Fruit fly (Drosophila melanogaster) whole organism, embryonic: ENCODE measurements around the gene CG15814.

Source experiments
- B-H1 ChIP-seq: fragments of 200-800 bp; sonication (Bioruptor generic); IDR thresholded peaks from 3 replicates; pipeline ENCODE4 v1.3.6; 2022; ENCODE audit warnings: missing biosample characterization, missing genetic modification characterization
- CG10431 ChIP-seq: fragments of 200-800 bp; sonication (Bioruptor generic); optimal IDR thresholded peaks from 3 replicates; lab custom pipeline; 2018; ENCODE audit warnings: missing biosample characterization, mild to moderate bottlenecking, missing genetic modification characterization
- CG10565 ChIP-seq: fragments of 200-800 bp; sonication (Bioruptor generic); optimal IDR thresholded peaks from 3 replicates; lab custom pipeline; 2016; ENCODE audit warnings: missing biosample characterization, mild to moderate bottlenecking, missing genetic modification characterization
- CG10654 ChIP-seq: fragments of 200-800 bp; sonication (Bioruptor generic); optimal IDR thresholded peaks from 2 replicates; lab custom pipeline; 2016; ENCODE audit warnings: missing biosample characterization, missing genetic modification characterization
- CG12071 ChIP-seq: fragments of 200-800 bp; sonication (Bioruptor generic); optimal IDR thresholded peaks from 3 replicates; lab custom pipeline; 2018; ENCODE audit warnings: missing biosample characterization, mild to moderate bottlenecking, missing genetic modification characterization
- CG13287 ChIP-seq: fragments of 200-800 bp; sonication (Bioruptor generic); IDR thresholded peaks from 2 replicates; pipeline ENCODE4 v1.3.6; 2022; ENCODE audit warnings: missing biosample characterization, missing genetic modification characterization; ENCODE audit not compliant: partially characterized antibody
- CG15269 ChIP-seq: fragments of 200-800 bp; sonication (Bioruptor generic); optimal IDR thresholded peaks from 2 replicates; lab custom pipeline; 2018; ENCODE audit warnings: missing biosample characterization, mild to moderate bottlenecking, missing genetic modification characterization, moderate library complexity
- CG17361 ChIP-seq: fragments of 200-800 bp; sonication (Bioruptor generic); IDR thresholded peaks from 3 replicates; pipeline ENCODE4 v1.3.6; 2022; ENCODE audit warnings: missing biosample characterization, missing genetic modification characterization
- CG2202 ChIP-seq: fragments of 200-800 bp; sonication (Bioruptor generic); optimal IDR thresholded peaks from 2 replicates; lab custom pipeline; 2018; ENCODE audit warnings: missing biosample characterization, mild to moderate bottlenecking, missing genetic modification characterization
- CG31224 ChIP-seq: fragments of 200-800 bp; sonication (Bioruptor generic); IDR thresholded peaks from 2 replicates; pipeline ENCODE4 v1.3.6; 2022; ENCODE audit warnings: missing biosample characterization, missing genetic modification characterization
- CG3281 ChIP-seq: fragments of 200-800 bp; sonication (Bioruptor generic); optimal IDR thresholded peaks from 3 replicates; lab custom pipeline; 2017; ENCODE audit warnings: missing biosample characterization, mild to moderate bottlenecking, missing genetic modification characterization
- CG3995 ChIP-seq: fragments of 200-800 bp; sonication (Bioruptor generic); optimal IDR thresholded peaks from 3 replicates; lab custom pipeline; 2016; ENCODE audit warnings: missing biosample characterization, missing genetic modification characterization
- CG4282 ChIP-seq: fragments of 200-800 bp; sonication (Bioruptor generic); optimal IDR thresholded peaks from 2 replicates; lab custom pipeline; 2016; ENCODE audit warnings: missing biosample characterization, missing genetic modification characterization
- CG4404 ChIP-seq: fragments of 200-800 bp; sonication (Bioruptor generic); IDR thresholded peaks from 2 replicates; pipeline ENCODE4 v1.3.6; 2022; ENCODE audit warnings: missing biosample characterization, missing genetic modification characterization
- CG6654 ChIP-seq: fragments of 200-800 bp; sonication (Bioruptor generic); optimal IDR thresholded peaks from 2 replicates; lab custom pipeline; 2017; ENCODE audit warnings: missing biosample characterization, mild to moderate bottlenecking, missing genetic modification characterization
- CG7786 ChIP-seq: fragments of 200-800 bp; sonication (Bioruptor generic); optimal IDR thresholded peaks from 2 replicates; lab custom pipeline; 2016; ENCODE audit warnings: missing biosample characterization, missing genetic modification characterization
- CG7839 ChIP-seq: fragments of 200-800 bp; sonication (Bioruptor generic); optimal IDR thresholded peaks from 3 replicates; lab custom pipeline; 2018; ENCODE audit warnings: missing biosample characterization, mild to moderate bottlenecking, missing genetic modification characterization, moderate library complexity
- CG8089 ChIP-seq: fragments of 200-800 bp; sonication (Bioruptor generic); optimal IDR thresholded peaks from 3 replicates; lab custom pipeline; 2016; ENCODE audit warnings: missing biosample characterization, missing genetic modification characterization
- CG8281 ChIP-seq: fragments of 200-800 bp; sonication (Bioruptor generic); optimal IDR thresholded peaks from 2 replicates; lab custom pipeline; 2018; ENCODE audit warnings: missing biosample characterization, mild to moderate bottlenecking, missing genetic modification characterization, moderate library complexity
- CG9727 ChIP-seq: fragments of 200-800 bp; sonication (Bioruptor generic); optimal IDR thresholded peaks from 3 replicates; lab custom pipeline; 2017; ENCODE audit warnings: missing biosample characterization, mild to moderate bottlenecking, missing genetic modification characterization
- CG9932 ChIP-seq: fragments of 200-800 bp; sonication (Bioruptor generic); IDR thresholded peaks from 2 replicates; pipeline ENCODE4 v1.3.6; 2022; ENCODE audit warnings: missing biosample characterization, missing genetic modification characterization
- D19B ChIP-seq: fragments of 200-800 bp; sonication (Bioruptor generic); optimal IDR thresholded peaks from 2 replicates; lab custom pipeline; 2017; ENCODE audit warnings: missing biosample characterization, mild to moderate bottlenecking, missing genetic modification characterization
- ERR ChIP-seq: fragments of 200-800 bp; sonication (Bioruptor generic); optimal IDR thresholded peaks from 2 replicates; lab custom pipeline; 2016; ENCODE audit warnings: missing biosample characterization, missing genetic modification characterization
- Gug ChIP-seq: fragments of 200-800 bp; sonication (Bioruptor generic); IDR thresholded peaks from 4 replicates; pipeline ENCODE4 v1.3.6; 2022; ENCODE audit warnings: missing biosample characterization, missing genetic modification characterization
- HHEX ChIP-seq: fragments of 200-800 bp; sonication (Bioruptor generic); optimal IDR thresholded peaks from 3 replicates; lab custom pipeline; 2017; ENCODE audit warnings: missing biosample characterization, mild to moderate bottlenecking, missing genetic modification characterization, missing genetic modification reagents
- HLHmδ ChIP-seq: fragments of 200-800 bp; sonication (Bioruptor generic); optimal IDR thresholded peaks from 2 replicates; lab custom pipeline; 2018; ENCODE audit warnings: missing biosample characterization, mild to moderate bottlenecking, missing genetic modification characterization, moderate library complexity
- Hr39 ChIP-seq: fragments of >200 bp; optimal IDR thresholded peaks from 2 replicates; lab custom pipeline; 2017
- Jarid2 ChIP-seq: fragments of 200-800 bp; sonication (Bioruptor generic); optimal IDR thresholded peaks from 3 replicates; lab custom pipeline; 2017; ENCODE audit warnings: mild to moderate bottlenecking, missing biosample characterization, missing genetic modification reagents, missing genetic modification characterization
- Lim3 ChIP-seq: fragments of 200-800 bp; sonication (Bioruptor generic); IDR thresholded peaks from 2 replicates; pipeline ENCODE4 v1.3.6; 2022; ENCODE audit warnings: missing biosample characterization, missing genetic modification characterization
- MTF-1 ChIP-seq: fragments of 200-800 bp; sonication (Bioruptor generic); optimal IDR thresholded peaks from 2 replicates; lab custom pipeline; 2018; ENCODE audit warnings: missing biosample characterization, mild to moderate bottlenecking, missing genetic modification characterization, borderline replicate concordance
- NFAT ChIP-seq: fragments of 200-800 bp; sonication (Bioruptor generic); IDR thresholded peaks from 2 replicates; pipeline ENCODE4 v1.3.6; 2022; ENCODE audit warnings: missing biosample characterization, missing genetic modification characterization
- Nf-YA ChIP-seq: fragments of 200-800 bp; sonication (Bioruptor generic); IDR thresholded peaks from 2 replicates; pipeline ENCODE4 v1.3.6; 2022; ENCODE audit warnings: missing biosample characterization, missing genetic modification characterization
- Sin3A ChIP-seq: fragments of >200 bp; optimal IDR thresholded peaks from 2 replicates; lab custom pipeline; 2018
- Vsx1 ChIP-seq: fragments of 200-800 bp; sonication (Bioruptor generic); optimal IDR thresholded peaks from 2 replicates; lab custom pipeline; 2017; ENCODE audit warnings: missing biosample characterization, mild to moderate bottlenecking, missing genetic modification characterization, missing genetic modification reagents
- YL-1 ChIP-seq: fragments of 200-800 bp; sonication (Bioruptor generic); optimal IDR thresholded peaks from 3 replicates; lab custom pipeline; 2017; ENCODE audit warnings: missing biosample characterization, mild to moderate bottlenecking, missing genetic modification characterization
- ab ChIP-seq: fragments of 200-800 bp; sonication (Bioruptor generic); optimal IDR thresholded peaks from 2 replicates; lab custom pipeline; 2016; ENCODE audit warnings: missing biosample characterization, missing genetic modification characterization
- bab2 ChIP-seq: fragments of 200-800 bp; sonication (Bioruptor generic); optimal IDR thresholded peaks from 2 replicates; lab custom pipeline; 2016; ENCODE audit warnings: missing biosample characterization, missing genetic modification characterization
- bcd ChIP-seq: fragments of 200-800 bp; sonication (Bioruptor generic); optimal IDR thresholded peaks from 2 replicates; lab custom pipeline; 2017; ENCODE audit warnings: missing biosample characterization, mild to moderate bottlenecking, missing genetic modification characterization
- cwo ChIP-seq: fragments of 200-800 bp; sonication (Bioruptor generic); optimal IDR thresholded peaks from 3 replicates; lab custom pipeline; 2017; ENCODE audit warnings: missing biosample characterization, missing genetic modification characterization, mild to moderate bottlenecking, moderate library complexity, missing genetic modification reagents
- gro ChIP-seq: fragments of 200-800 bp; sonication (Bioruptor generic); optimal IDR thresholded peaks from 2 replicates; lab custom pipeline; 2016; ENCODE audit warnings: missing biosample characterization, missing genetic modification characterization
- gsb-n ChIP-seq: fragments of 200-800 bp; sonication (Bioruptor generic); optimal IDR thresholded peaks from 3 replicates; lab custom pipeline; 2018; ENCODE audit warnings: missing biosample characterization, mild to moderate bottlenecking, missing genetic modification characterization
- hth ChIP-seq: fragments of >200 bp; optimal IDR thresholded peaks from 2 replicates; lab custom pipeline; 2017; ENCODE audit warnings: inconsistent platforms
- klu ChIP-seq: fragments of 200-800 bp; sonication (Bioruptor generic); IDR thresholded peaks from 2 replicates; pipeline ENCODE4 v1.3.6; 2022; ENCODE audit warnings: missing biosample characterization, missing genetic modification characterization
- knrl ChIP-seq: fragments of 200-800 bp; sonication (Bioruptor generic); IDR thresholded peaks from 3 replicates; pipeline ENCODE4 v1.3.6; 2022; ENCODE audit warnings: missing biosample characterization, missing genetic modification characterization; ENCODE audit not compliant: partially characterized antibody
- mam ChIP-seq: fragments of 200-800 bp; sonication (Bioruptor generic); optimal IDR thresholded peaks from 3 replicates; lab custom pipeline; 2016; ENCODE audit warnings: missing biosample characterization, missing genetic modification characterization
- onecut ChIP-seq: fragments of 200-800 bp; sonication (Bioruptor generic); IDR thresholded peaks from 2 replicates; pipeline ENCODE4 v1.3.6; 2022; ENCODE audit warnings: missing biosample characterization, missing genetic modification characterization
- peb ChIP-seq: fragments of 200-800 bp; sonication (Bioruptor generic); IDR thresholded peaks from 2 replicates; pipeline ENCODE4 v1.3.6; 2022; ENCODE audit warnings: missing biosample characterization, missing genetic modification characterization
- pfk ChIP-seq: fragments of 200-800 bp; sonication (Bioruptor generic); optimal IDR thresholded peaks from 2 replicates; lab custom pipeline; 2018; ENCODE audit warnings: missing biosample characterization, mild to moderate bottlenecking, missing genetic modification characterization, moderate library complexity
- scrt ChIP-seq: fragments of 200-800 bp; sonication (Bioruptor generic); optimal IDR thresholded peaks from 2 replicates; lab custom pipeline; 2018; ENCODE audit warnings: missing biosample characterization, mild to moderate bottlenecking, missing genetic modification characterization, moderate library complexity
- slp2 ChIP-seq: fragments of 200-800 bp; sonication (Bioruptor generic); optimal IDR thresholded peaks from 2 replicates; lab custom pipeline; 2016; ENCODE audit warnings: missing biosample characterization, missing genetic modification characterization
- tap ChIP-seq: fragments of 200-800 bp; optimal IDR thresholded peaks from 3 replicates; lab custom pipeline; 2019; ENCODE audit warnings: missing biosample characterization, mild to moderate bottlenecking, missing genetic modification characterization, moderate library complexity
- vfl ChIP-seq: fragments of 200-800 bp; sonication (Bioruptor generic); optimal IDR thresholded peaks from 2 replicates; lab custom pipeline; 2016; ENCODE audit warnings: missing biosample characterization, missing genetic modification characterization
- yki ChIP-seq: fragments of >200 bp; optimal IDR thresholded peaks from 3 replicates; lab custom pipeline; 2018

CG15814 gene

DNA sequence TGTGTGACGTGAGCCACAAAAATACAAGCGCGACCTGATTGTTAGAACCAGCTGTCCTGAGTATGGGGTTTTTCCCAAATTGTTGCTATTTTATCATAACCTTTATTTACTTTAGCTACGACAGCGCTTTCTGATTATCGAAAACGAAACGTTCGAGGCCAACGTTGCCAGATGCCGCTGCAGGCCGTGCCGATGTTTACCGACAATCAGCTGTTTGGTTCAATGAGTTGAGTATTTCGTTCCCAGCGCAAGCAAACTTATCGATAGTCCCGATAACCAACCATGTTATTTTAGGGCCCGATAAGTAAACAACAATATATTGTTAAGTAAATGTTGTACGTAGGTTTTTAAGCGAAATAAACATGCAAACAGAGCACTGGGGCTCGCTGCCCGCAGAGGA, at the start of gene CG15814, which contains the start of gene Spt7:
Gene CG15814, minus strand, starts transcription at position 164 of the 400 bp plus-strand sequence.
Gene Spt7, plus strand, starts transcription at position 282 of the 400 bp plus-strand sequence.
- TF ChIP-seq CG15269 (tag; lab: Kevin White, UChicago) (no peak), NFAT (no peak; the same call in 1 of the 2 replicates), CG2202 (tag; lab: Kevin White, UChicago) (no peak), CG13287 (GFP tag; lab: Robert Waterston, UW) (peak; percentile 88), CG3281 (GFP tag; lab: Kevin White, UChicago) (no peak), vfl (GFP tag; lab: Kevin White, UChicago) (peak; percentile 48), CG4282 (GFP tag; lab: Kevin White, UChicago) (peak; percentile 31), CG8089 (GFP tag; lab: Kevin White, UChicago) (peak; percentile 12), gsb-n (tag; lab: Kevin White, UChicago) (no peak), pfk (GFP tag; lab: Kevin White, UChicago) (peak; percentile 62), knrl (GFP tag; lab: Robert Waterston, UW) (peak; percentile 87), Vsx1 (GFP tag; lab: Kevin White, UChicago) (no peak), CG9727 (GFP tag; lab: Kevin White, UChicago) (peak; percentile 43), Nf-YA (GFP tag; lab: Robert Waterston, UW) (no peak), peb (GFP tag; lab: Robert Waterston, UW) (no peak), CG10431 (GFP tag; lab: Kevin White, UChicago) (no peak), klu (GFP tag; lab: Robert Waterston, UW) (no peak), onecut (peak; percentile 16; the same call in 1 of the 2 replicates), CG9932 (GFP tag; lab: Robert Waterston, UW) (peak; percentile 21; the same call in 1 of the 2 replicates), ERR (GFP tag; lab: Kevin White, UChicago) (peak; percentile 13), cwo (GFP tag; lab: Kevin White, UChicago) (no peak), CG12071 (no peak), HHEX (peak; percentile 30), CG7839 (no peak), tap (tag; lab: Kevin White, UChicago) (no peak), CG10654 (GFP tag; lab: Kevin White, UChicago) (no peak), hth (lab: Kevin White, UChicago) (no peak), slp2 (GFP tag; lab: Kevin White, UChicago) (peak; percentile 26), MTF-1 (no peak), bcd (peak; percentile 35), CG8281 (tag; lab: Kevin White, UChicago) (no peak), Gug (GFP tag; lab: Robert Waterston, UW) (no peak), CG10565 (GFP tag; lab: Kevin White, UChicago) (no peak), Jarid2 (GFP tag; lab: Kevin White, UChicago) (no peak), YL-1 (GFP tag; lab: Kevin White, UChicago) (peak; percentile 78), mam (peak; percentile 41), B-H1 (GFP tag; lab: Robert Waterston, UW) (peak; percentile 11; the same call in 1 of the 3 replicates), scrt (GFP tag; lab: Kevin White, UChicago) (no peak), CG6654 (GFP tag; lab: Kevin White, UChicago) (no peak), Lim3 (GFP tag; lab: Robert Waterston, UW) (no peak), CG31224 (GFP tag; lab: Robert Waterston, UW) (no peak), ab (GFP tag; lab: Kevin White, UChicago) (no peak), CG7786 (GFP tag; lab: Kevin White, UChicago) (peak; percentile 40), Hr39 (no peak), bab2 (peak; percentile 44), CG3995 (GFP tag; lab: Kevin White, UChicago) (peak; percentile 61), D19B (no peak), CG17361 (GFP tag; lab: Robert Waterston, UW) (0 out of 3 replicates have a peak, but pooled peaks have one; percentile 25), yki (lab: Kevin White, UChicago) (no peak), HLHmδ (GFP tag; lab: Kevin White, UChicago) (peak; percentile 13), Sin3A (lab: Kevin White, UChicago) (peak; percentile 82), gro (no peak), CG4404 (GFP tag; lab: Robert Waterston, UW) (no peak)
